Fruit fly (Drosophila melanogaster) whole organism, embryonic: ENCODE measurements around the gene CG34269.

Source experiments
- Bdp1 ChIP-seq: fragments of 200-800 bp; sonication (Bioruptor generic); optimal IDR thresholded peaks from 3 replicates; lab custom pipeline; 2016; ENCODE audit warnings: missing biosample characterization, missing genetic modification characterization
- Bgb ChIP-seq: fragments of 200-800 bp; sonication (Bioruptor generic); IDR thresholded peaks from 2 replicates; pipeline ENCODE4 v1.3.6; 2022; ENCODE audit warnings: missing biosample characterization, missing genetic modification characterization; ENCODE audit not compliant: partially characterized antibody
- CG10267 ChIP-seq: fragments of 200-800 bp; sonication (Bioruptor generic); optimal IDR thresholded peaks from 2 replicates; lab custom pipeline; 2018; ENCODE audit warnings: missing biosample characterization, mild to moderate bottlenecking, missing genetic modification characterization, moderate library complexity
- CG10274 ChIP-seq: fragments of 200-800 bp; sonication (Bioruptor generic); optimal IDR thresholded peaks from 3 replicates; lab custom pipeline; 2017; ENCODE audit warnings: missing biosample characterization, mild to moderate bottlenecking, missing genetic modification characterization
- CG10565 ChIP-seq: fragments of 200-800 bp; sonication (Bioruptor generic); optimal IDR thresholded peaks from 3 replicates; lab custom pipeline; 2016; ENCODE audit warnings: missing biosample characterization, mild to moderate bottlenecking, missing genetic modification characterization
- CG11247 ChIP-seq: fragments of 200-800 bp; sonication (Bioruptor generic); IDR thresholded peaks from 2 replicates; pipeline ENCODE4 v1.3.6; 2022; ENCODE audit warnings: missing biosample characterization, missing genetic modification characterization
- CG11695 ChIP-seq: fragments of 200-800 bp; sonication (Bioruptor generic); IDR thresholded peaks from 3 replicates; pipeline ENCODE4 v1.3.6; 2022; ENCODE audit warnings: missing biosample characterization, missing genetic modification characterization
- CG12659 ChIP-seq: fragments of 200-800 bp; sonication (Bioruptor generic); optimal IDR thresholded peaks from 3 replicates; lab custom pipeline; 2017; ENCODE audit warnings: mild to moderate bottlenecking, missing biosample characterization, missing genetic modification reagents, missing genetic modification characterization
- CG13296 ChIP-seq: fragments of 200-800 bp; sonication (Bioruptor generic); optimal IDR thresholded peaks from 3 replicates; lab custom pipeline; 2018; ENCODE audit warnings: missing biosample characterization, mild to moderate bottlenecking, missing genetic modification characterization
- CG13894 ChIP-seq: fragments of 200-800 bp; sonication (Bioruptor generic); optimal IDR thresholded peaks from 3 replicates; lab custom pipeline; 2018; ENCODE audit warnings: missing biosample characterization, mild to moderate bottlenecking, missing genetic modification characterization, moderate library complexity
- CG17361 ChIP-seq: fragments of 200-800 bp; sonication (Bioruptor generic); IDR thresholded peaks from 3 replicates; pipeline ENCODE4 v1.3.6; 2022; ENCODE audit warnings: missing biosample characterization, missing genetic modification characterization
- CG17829 ChIP-seq: fragments of 200-800 bp; optimal IDR thresholded peaks from 2 replicates; lab custom pipeline; 2019; ENCODE audit warnings: missing biosample characterization, mild to moderate bottlenecking, missing genetic modification characterization, moderate library complexity
- CG18599 ChIP-seq: fragments of 200-800 bp; sonication (Bioruptor generic); optimal IDR thresholded peaks from 3 replicates; lab custom pipeline; 2017; ENCODE audit warnings: missing biosample characterization, missing genetic modification characterization, mild to moderate bottlenecking, moderate library complexity, missing genetic modification reagents
- CG2889 ChIP-seq: fragments of 200-800 bp; sonication (Bioruptor generic); IDR thresholded peaks from 3 replicates; pipeline ENCODE4 v1.3.6; 2022; ENCODE audit warnings: missing biosample characterization, missing genetic modification characterization
- CG3065 ChIP-seq: fragments of 200-800 bp; sonication (Bioruptor generic); optimal IDR thresholded peaks from 2 replicates; lab custom pipeline; 2016; ENCODE audit warnings: missing biosample characterization, missing genetic modification characterization
- CG43689 ChIP-seq: fragments of 200-800 bp; sonication (Bioruptor generic); IDR thresholded peaks from 2 replicates; pipeline ENCODE4 v1.3.6; 2022; ENCODE audit warnings: missing biosample characterization, missing genetic modification characterization
- CG7745 ChIP-seq: fragments of 200-800 bp; sonication (Bioruptor generic); optimal IDR thresholded peaks from 2 replicates; lab custom pipeline; 2018; ENCODE audit warnings: missing biosample characterization, mild to moderate bottlenecking, missing genetic modification characterization, moderate library complexity
- CG7987 ChIP-seq: fragments of 200-800 bp; sonication (Bioruptor generic); optimal IDR thresholded peaks from 2 replicates; lab custom pipeline; 2018; ENCODE audit warnings: missing biosample characterization, mild to moderate bottlenecking, missing genetic modification characterization, moderate library complexity
- CG8388 ChIP-seq: fragments of 200-800 bp; sonication (Bioruptor generic); optimal IDR thresholded peaks from 2 replicates; lab custom pipeline; 2019; ENCODE audit warnings: missing biosample characterization, mild to moderate bottlenecking, missing genetic modification characterization, moderate library complexity
- CG8765 ChIP-seq: fragments of 200-800 bp; sonication (Bioruptor generic); IDR thresholded peaks from 2 replicates; pipeline ENCODE4 v1.3.6; 2022; ENCODE audit warnings: missing biosample characterization, missing genetic modification characterization
- CoRest ChIP-seq: fragments of 200-800 bp; sonication (Bioruptor generic); optimal IDR thresholded peaks from 3 replicates; lab custom pipeline; 2018; ENCODE audit warnings: missing biosample characterization, mild to moderate bottlenecking, missing genetic modification characterization, moderate library complexity
- Doc2 ChIP-seq: fragments of 200-800 bp; sonication (Bioruptor generic); IDR thresholded peaks from 2 replicates; pipeline ENCODE4 v1.3.6; 2022; ENCODE audit warnings: missing biosample characterization, missing genetic modification characterization
- Drgx ChIP-seq: fragments of 200-800 bp; sonication (Bioruptor generic); IDR thresholded peaks from 2 replicates; pipeline ENCODE4 v1.3.6; 2022; ENCODE audit warnings: missing biosample characterization, missing genetic modification characterization
- Fer3 ChIP-seq: fragments of 200-800 bp; sonication (Bioruptor generic); optimal IDR thresholded peaks from 2 replicates; lab custom pipeline; 2018; ENCODE audit warnings: missing biosample characterization, mild to moderate bottlenecking, missing genetic modification characterization, moderate library complexity
- Gug ChIP-seq: fragments of 200-800 bp; sonication (Bioruptor generic); IDR thresholded peaks from 4 replicates; pipeline ENCODE4 v1.3.6; 2022; ENCODE audit warnings: missing biosample characterization, missing genetic modification characterization
- HLH3B ChIP-seq: fragments of 200-800 bp; sonication (Bioruptor generic); IDR thresholded peaks from 2 replicates; pipeline ENCODE4 v1.3.6; 2022; ENCODE audit warnings: missing biosample characterization, missing genetic modification characterization
- Hr78 ChIP-seq, 2 experiments: fragments of 200-800 bp in 1 of 2; fragments of >200 bp in 1 of 2; sonication (Bioruptor generic) in 1 of 2; optimal IDR thresholded peaks; 2 replicates each; lab custom pipeline; 2017 to 2019; ENCODE audit warnings: missing biosample characterization in 2 of 2, missing genetic modification characterization in 2 of 2, mild to moderate bottlenecking in 1 of 2, moderate library complexity in 1 of 2
- TFAM ChIP-seq: fragments of 200-800 bp; sonication (Bioruptor generic); optimal IDR thresholded peaks from 2 replicates; lab custom pipeline; 2017; ENCODE audit warnings: missing biosample characterization, missing genetic modification characterization, inconsistent platforms
- ci ChIP-seq: fragments of 200-800 bp; sonication (Bioruptor generic); IDR thresholded peaks from 3 replicates; pipeline ENCODE4 v1.3.6; 2022; ENCODE audit warnings: missing biosample characterization, missing genetic modification characterization
- croc ChIP-seq: fragments of 200-800 bp; sonication (Bioruptor generic); conservative IDR thresholded peaks from 3 replicates; pipeline ENCODE4 v1.3.6; 2022; ENCODE audit warnings: missing biosample characterization, missing genetic modification characterization
- dimm ChIP-seq: fragments of 200-800 bp; sonication (Bioruptor generic); IDR thresholded peaks from 2 replicates; pipeline ENCODE4 v1.3.6; 2022; ENCODE audit warnings: missing biosample characterization, missing genetic modification characterization
- eve ChIP-seq, 2 experiments: fragments of >200 bp; optimal IDR thresholded peaks; 2 replicates each; lab custom pipeline; 2017; ENCODE audit warnings: missing biosample characterization in 2 of 2, missing genetic modification characterization in 2 of 2
- hbn ChIP-seq: fragments of 200-800 bp; sonication (Bioruptor generic); IDR thresholded peaks from 2 replicates; pipeline ENCODE4 v1.3.6; 2022; ENCODE audit warnings: missing biosample characterization, missing genetic modification characterization; ENCODE audit not compliant: partially characterized antibody
- ind ChIP-seq: fragments of 200-800 bp; sonication (Bioruptor generic); optimal IDR thresholded peaks from 3 replicates; lab custom pipeline; 2016; ENCODE audit warnings: missing biosample characterization, missing genetic modification characterization
- jumu ChIP-seq: fragments of 200-800 bp; sonication (Bioruptor generic); optimal IDR thresholded peaks from 3 replicates; lab custom pipeline; 2016; ENCODE audit warnings: missing biosample characterization, missing genetic modification characterization
- ken ChIP-seq: fragments of 200-800 bp; sonication (Bioruptor generic); IDR thresholded peaks from 3 replicates; pipeline ENCODE4 v1.3.6; 2022; ENCODE audit warnings: missing biosample characterization, missing genetic modification characterization
- lilli ChIP-seq: fragments of 200-800 bp; sonication (Bioruptor generic); optimal IDR thresholded peaks from 3 replicates; lab custom pipeline; 2016; ENCODE audit warnings: missing biosample characterization, missing genetic modification characterization
- nom ChIP-seq: fragments of 200-800 bp; sonication (Bioruptor generic); optimal IDR thresholded peaks from 2 replicates; lab custom pipeline; 2017; ENCODE audit warnings: missing biosample characterization, missing genetic modification characterization, mild to moderate bottlenecking, moderate library complexity, missing genetic modification reagents
- pfk ChIP-seq: fragments of 200-800 bp; sonication (Bioruptor generic); optimal IDR thresholded peaks from 2 replicates; lab custom pipeline; 2018; ENCODE audit warnings: missing biosample characterization, mild to moderate bottlenecking, missing genetic modification characterization, moderate library complexity
- pho ChIP-seq: fragments of 200-800 bp; sonication (Bioruptor generic); optimal IDR thresholded peaks from 2 replicates; lab custom pipeline; 2016; ENCODE audit warnings: missing biosample characterization, missing genetic modification characterization
- psq ChIP-seq: fragments of 200-800 bp; sonication (Bioruptor generic); optimal IDR thresholded peaks from 2 replicates; lab custom pipeline; 2017; ENCODE audit warnings: missing biosample characterization, missing genetic modification characterization
- pum ChIP-seq: fragments of 200-800 bp; sonication (Bioruptor generic); optimal IDR thresholded peaks from 2 replicates; lab custom pipeline; 2016; ENCODE audit warnings: missing biosample characterization, missing genetic modification characterization
- pzg ChIP-seq: fragments of 200-800 bp; sonication (Bioruptor generic); optimal IDR thresholded peaks from 3 replicates; lab custom pipeline; 2018; ENCODE audit warnings: missing biosample characterization, mild to moderate bottlenecking, missing genetic modification characterization, moderate library complexity
- sisA ChIP-seq: fragments of 200-800 bp; sonication (Bioruptor generic); IDR thresholded peaks from 2 replicates; pipeline ENCODE4 v1.3.6; 2022; ENCODE audit warnings: missing biosample characterization, missing genetic modification characterization
- sr ChIP-seq: fragments of 200-800 bp; sonication (Bioruptor generic); IDR thresholded peaks from 3 replicates; pipeline ENCODE4 v1.3.6; 2022; ENCODE audit warnings: missing biosample characterization, missing genetic modification characterization
- sug ChIP-seq: fragments of 200-800 bp; optimal IDR thresholded peaks from 2 replicates; lab custom pipeline; 2019; ENCODE audit warnings: missing biosample characterization, mild to moderate bottlenecking, missing genetic modification characterization, moderate library complexity
- unc-4 ChIP-seq: fragments of 200-800 bp; sonication (Bioruptor generic); IDR thresholded peaks from 2 replicates; pipeline ENCODE4 v1.3.6; 2022; ENCODE audit warnings: missing biosample characterization, missing genetic modification characterization; ENCODE audit not compliant: partially characterized antibody
- vfl ChIP-seq: fragments of 200-800 bp; sonication (Bioruptor generic); optimal IDR thresholded peaks from 2 replicates; lab custom pipeline; 2016; ENCODE audit warnings: missing biosample characterization, missing genetic modification characterization
- zen ChIP-seq: fragments of 200-800 bp; sonication (Bioruptor generic); optimal IDR thresholded peaks from 3 replicates; lab custom pipeline; 2018; ENCODE audit warnings: missing biosample characterization, mild to moderate bottlenecking, missing genetic modification characterization, moderate library complexity
- zfh2 ChIP-seq: fragments of 200-800 bp; sonication (Bioruptor generic); optimal IDR thresholded peaks from 2 replicates; lab custom pipeline; 2016; ENCODE audit warnings: missing biosample characterization, missing genetic modification characterization

Gene CG34269

dm6 chr3L:563002-563627, 35.0 kb downstream of the CG34269 start (continued):
- no peak for TF ChIP-seq CG2889 (GFP tag; lab: Robert Waterston, UW)
- TF ChIP-seq jumu: peak; percentile 12
- no peak for TF ChIP-seq Doc2 (GFP tag; lab: Robert Waterston, UW)
- no peak for TF ChIP-seq CG10565
- no peak for TF ChIP-seq sug (tag; lab: Kevin White, UChicago)
- peak; percentile 90 for TF ChIP-seq ci (GFP tag; lab: Robert Waterston, UW)
- peak; percentile 41 for TF ChIP-seq CG17829 (tag; lab: Kevin White, UChicago)
- TF ChIP-seq pho: no peak
- no peak for TF ChIP-seq psq (GFP tag; lab: Kevin White, UChicago)
- TF ChIP-seq TFAM: no peak
- peak; percentile 62 for TF ChIP-seq CG10267 (tag; lab: Kevin White, UChicago)
- peak; percentile 84 for TF ChIP-seq CG11695 (GFP tag; lab: Robert Waterston, UW)
- TF ChIP-seq Drgx (GFP tag; lab: Robert Waterston, UW): peak; percentile 92
- peak; percentile 33 for TF ChIP-seq zen (tag; lab: Kevin White, UChicago)
- no peak for TF ChIP-seq CG13894
- peak; percentile 60 for TF ChIP-seq ind
- TF ChIP-seq croc (GFP tag; lab: Robert Waterston, UW): peak; percentile 27; the same call in 1 of the 3 replicates
- TF ChIP-seq ken (GFP tag; lab: Robert Waterston, UW): peak; percentile 71
- TF ChIP-seq Fer3 (tag; lab: Kevin White, UChicago): peak; percentile 52
- peak; percentile 39; the same call in 1 of the 2 replicates for TF ChIP-seq dimm (GFP tag; lab: Robert Waterston, UW)
- no peak for TF ChIP-seq pfk (GFP tag; lab: Kevin White, UChicago)
- TF ChIP-seq CG17361 (GFP tag; lab: Robert Waterston, UW): peak; percentile 73
- peak; percentile 68 for TF ChIP-seq sisA (GFP tag; lab: Robert Waterston, UW)
- peak; percentile 37; the same call in 1 of the 2 replicates for TF ChIP-seq HLH3B
- peak; percentile 31 for TF ChIP-seq lilli
- peak; percentile 40 for TF ChIP-seq CG18599 (GFP tag; lab: Kevin White, UChicago)
- TF ChIP-seq CG8765 (GFP tag; lab: Robert Waterston, UW): peak; percentile 52; the same call in 1 of the 2 replicates
- TF ChIP-seq zfh2 (GFP tag; lab: Kevin White, UChicago): no peak
- no peak for TF ChIP-seq CG11247 (GFP tag; lab: Robert Waterston, UW)
- TF ChIP-seq CG8388: peak; percentile 67
- TF ChIP-seq CG13296 (GFP tag; lab: Kevin White, UChicago): peak; percentile 52
- no peak for TF ChIP-seq nom (GFP tag; lab: Kevin White, UChicago)
- no peak for TF ChIP-seq CG3065 (GFP tag; lab: Kevin White, UChicago)
- peak; percentile 40; the same call in 1 of the 3 replicates for TF ChIP-seq sr (GFP tag; lab: Robert Waterston, UW)
- TF ChIP-seq Hr78 (GFP tag; optimal IDR thresholded peaks at IDR 0.05; lab: Kevin White, UChicago): peak in 1 of 2 experiments; percentile 40
- TF ChIP-seq hbn (GFP tag; lab: Robert Waterston, UW): no peak
- TF ChIP-seq vfl (GFP tag; lab: Kevin White, UChicago): no peak
- no peak for TF ChIP-seq CG10274 (GFP tag; lab: Kevin White, UChicago)
- TF ChIP-seq Bdp1: no peak
- TF ChIP-seq CoRest (tag; lab: Kevin White, UChicago): peak; percentile 54
- TF ChIP-seq eve (GFP tag; optimal IDR thresholded peaks at IDR 0.05; lab: Kevin White, UChicago): no peak
- TF ChIP-seq CG43689 (GFP tag; lab: Robert Waterston, UW): no peak
- TF ChIP-seq Bgb (GFP tag; lab: Robert Waterston, UW): no peak
- no peak for TF ChIP-seq CG7745
- TF ChIP-seq pzg (GFP tag; lab: Kevin White, UChicago): no peak
- peak; percentile 36 for TF ChIP-seq CG12659 (GFP tag; lab: Kevin White, UChicago)
- TF ChIP-seq pum: peak; percentile 12
- peak; percentile 6; the same call in 1 of the 4 replicates for TF ChIP-seq Gug (GFP tag; lab: Robert Waterston, UW)
- TF ChIP-seq CG7987: no peak
- TF ChIP-seq unc-4: no peak
